Comparison of ENCODE assay signal across 1 fruit fly cellular context in genomic region chr3L:16046387-16047066, dm6.
TF ChIP-seq lines count a peak whose summit lies in the region.

No protein-coding gene starts in this region.

TF ChIP-seq in whole organism, embryonic, 481 proteins besides CTCF, POLR2A, EP300 and RAD21 (continued from another document):
- TF ChIP-seq grau (tag; optimal IDR thresholded peaks at IDR 0.05; lab: Kevin White, UChicago), result peak; percentile 16
- peak; percentile 28 for TF ChIP-seq CG15601 (tag; optimal IDR thresholded peaks at IDR 0.05; lab: Kevin White, UChicago)
- no peak for TF ChIP-seq CG17802 (tag; optimal IDR thresholded peaks at IDR 0.05; lab: Kevin White, UChicago)
- peak; percentile 26; the same call in 1 of the 2 replicates for TF ChIP-seq CG42726 (GFP tag; IDR thresholded peaks at IDR 0.05; lab: Robert Waterston, UW; ENCODE audit: partially characterized antibody)
- TF ChIP-seq cwo (GFP tag; optimal IDR thresholded peaks at IDR 0.05; lab: Kevin White, UChicago), result peak; percentile 15
- TF ChIP-seq CG17385 (GFP tag; optimal IDR thresholded peaks at IDR 0.05; lab: Kevin White, UChicago), result peak; percentile 1
- no peak for TF ChIP-seq PHDP (tag; optimal IDR thresholded peaks at IDR 0.05; lab: Kevin White, UChicago)
- 0 out of 4 replicates have a peak, but pooled peaks have one; percentile 20 for TF ChIP-seq Dll (GFP tag; IDR thresholded peaks at IDR 0.05; lab: Robert Waterston, UW; ENCODE audit: partially characterized antibody)
- peak; percentile 14 for TF ChIP-seq Dek (tag; optimal IDR thresholded peaks at IDR 0.05; lab: Kevin White, UChicago)
- peak; percentile 92 for TF ChIP-seq Med (GFP tag; lab: Kevin White, UChicago)
- TF ChIP-seq sug (tag; optimal IDR thresholded peaks at IDR 0.05; lab: Kevin White, UChicago), result peak; percentile 56
- peak; percentile 63 for TF ChIP-seq Rfx (GFP tag; IDR thresholded peaks at IDR 0.05; lab: Robert Waterston, UW)
- peak; percentile 47 for TF ChIP-seq CG12299 (tag; optimal IDR thresholded peaks at IDR 0.05; lab: Kevin White, UChicago)
- TF ChIP-seq NFAT (GFP tag; IDR thresholded peaks at IDR 0.05; lab: Robert Waterston, UW), result peak; percentile 65
- TF ChIP-seq ftz-f1 (GFP tag; optimal IDR thresholded peaks at IDR 0.05; lab: Kevin White, UChicago), result peak; percentile 75
- TF ChIP-seq CG17328 (GFP tag; IDR thresholded peaks at IDR 0.05; lab: Robert Waterston, UW), result peak; percentile 49; the same call in 1 of the 2 replicates
- TF ChIP-seq Dbx (GFP tag; IDR thresholded peaks at IDR 0.05; lab: Robert Waterston, UW), result peak; percentile 23; the same call in 2 of the 3 replicates
- 0 out of 2 replicates have a peak, but pooled peaks have one; percentile 6 for TF ChIP-seq ttk (GFP tag; IDR thresholded peaks at IDR 0.05; lab: Robert Waterston, UW)
- no peak for TF ChIP-seq CG30403 (GFP tag; optimal IDR thresholded peaks at IDR 0.05; lab: Kevin White, UChicago)
- peak; percentile 43 for TF ChIP-seq CG6854 (GFP tag; optimal IDR thresholded peaks at IDR 0.05; lab: Kevin White, UChicago)
- peak; percentile 17 for TF ChIP-seq NfI (GFP tag; optimal IDR thresholded peaks at IDR 0.05; lab: Kevin White, UChicago)
- TF ChIP-seq Dad (GFP tag; optimal IDR thresholded peaks at IDR 0.05; lab: Kevin White, UChicago), result no peak
- TF ChIP-seq tup (GFP tag; optimal IDR thresholded peaks at IDR 0.05; lab: Kevin White, UChicago), result no peak
- TF ChIP-seq CG34224 (GFP tag; IDR thresholded peaks at IDR 0.05; lab: Robert Waterston, UW; ENCODE audit: partially characterized antibody), result peak; percentile 54
- TF ChIP-seq CG11504 (tag; optimal IDR thresholded peaks at IDR 0.05; lab: Kevin White, UChicago), result peak; percentile 7
- peak; percentile 47 for TF ChIP-seq CG10431 (GFP tag; optimal IDR thresholded peaks at IDR 0.05; lab: Kevin White, UChicago)
- TF ChIP-seq CG2199 (GFP tag; IDR thresholded peaks at IDR 0.05; lab: Robert Waterston, UW), result peak; percentile 89
- TF ChIP-seq bcd (GFP tag; optimal IDR thresholded peaks at IDR 0.05; lab: Kevin White, UChicago), result no peak
- peak; percentile 44; the same call in 1 of the 2 replicates for TF ChIP-seq CG32532 (GFP tag; IDR thresholded peaks at IDR 0.05; lab: Robert Waterston, UW)
- peak; percentile 46 for TF ChIP-seq gro (GFP tag; optimal IDR thresholded peaks at IDR 0.05; lab: Kevin White, UChicago)
- peak; percentile 55 for TF ChIP-seq MTF-1 (GFP tag; optimal IDR thresholded peaks at IDR 0.05; lab: Kevin White, UChicago; ENCODE audit: borderline replicate concordance)
- peak; percentile 53 for TF ChIP-seq Hand (GFP tag; optimal IDR thresholded peaks at IDR 0.05; lab: Kevin White, UChicago)
- peak; percentile 36 for TF ChIP-seq CG31365 (tag; optimal IDR thresholded peaks at IDR 0.05; lab: Kevin White, UChicago)
- TF ChIP-seq CG6791 (GFP tag; IDR thresholded peaks at IDR 0.05; lab: Robert Waterston, UW; ENCODE audit: partially characterized antibody), result 0 out of 3 replicates have a peak, but pooled peaks have one; percentile 38
- TF ChIP-seq B-H2 (GFP tag; optimal IDR thresholded peaks at IDR 0.05; lab: Kevin White, UChicago), result peak; percentile 76
- TF ChIP-seq CG6765 (GFP tag; optimal IDR thresholded peaks at IDR 0.05; lab: Kevin White, UChicago), result peak; percentile 49
- peak; percentile 11 for TF ChIP-seq CG4707 (GFP tag; optimal IDR thresholded peaks at IDR 0.05; lab: Kevin White, UChicago)
- TF ChIP-seq CG10321 (GFP tag; IDR thresholded peaks at IDR 0.05; lab: Robert Waterston, UW), result 0 out of 2 replicates have a peak, but pooled peaks have one; percentile 10
- TF ChIP-seq sob (GFP tag; IDR thresholded peaks at IDR 0.05; lab: Robert Waterston, UW), result peak; percentile 67; the same call in 1 of the 2 replicates
- 0 out of 2 replicates have a peak, but pooled peaks have one; percentile 8 for TF ChIP-seq Awh (GFP tag; IDR thresholded peaks at IDR 0.05; lab: Robert Waterston, UW)
- TF ChIP-seq sens (GFP tag; lab: Kevin White, UChicago), result peak; percentile 89
- TF ChIP-seq CG11085 (GFP tag; IDR thresholded peaks at IDR 0.05; lab: Robert Waterston, UW), result no peak
- TF ChIP-seq mirr (GFP tag; optimal IDR thresholded peaks at IDR 0.05; lab: Kevin White, UChicago), result peak; percentile 85
- TF ChIP-seq row (GFP tag; IDR thresholded peaks at IDR 0.05; lab: Robert Waterston, UW), result peak; percentile 31; the same call in 1 of the 3 replicates
- peak; percentile 89 for TF ChIP-seq Jarid2 (GFP tag; optimal IDR thresholded peaks at IDR 0.05; lab: Kevin White, UChicago)
- TF ChIP-seq CG17361 (GFP tag; IDR thresholded peaks at IDR 0.05; lab: Robert Waterston, UW), result peak; percentile 0; the same call in 1 of the 3 replicates
- 0 out of 3 replicates have a peak, but pooled peaks have one; percentile 48 for TF ChIP-seq zfh1 (GFP tag; IDR thresholded peaks at IDR 0.05; lab: Robert Waterston, UW)
- peak; percentile 73 for TF ChIP-seq CG13894 (tag; optimal IDR thresholded peaks at IDR 0.05; lab: Kevin White, UChicago)
- peak; percentile 52 for TF ChIP-seq nau (GFP tag; optimal IDR thresholded peaks at IDR 0.05; lab: Kevin White, UChicago)
- TF ChIP-seq CG13296 (GFP tag; optimal IDR thresholded peaks at IDR 0.05; lab: Kevin White, UChicago), result peak; percentile 23
- TF ChIP-seq Fer3 (tag; optimal IDR thresholded peaks at IDR 0.05; lab: Kevin White, UChicago), result peak; percentile 40
- TF ChIP-seq CG32772 (GFP tag; IDR thresholded peaks at IDR 0.05; lab: Robert Waterston, UW), result peak; percentile 6; the same call in 1 of the 2 replicates
- TF ChIP-seq CG10543 (GFP tag; optimal IDR thresholded peaks at IDR 0.05; lab: Kevin White, UChicago), result peak; percentile 89
- TF ChIP-seq CG12769 (tag; optimal IDR thresholded peaks at IDR 0.05; lab: Kevin White, UChicago), result peak; percentile 78
- TF ChIP-seq CG13287 (GFP tag; IDR thresholded peaks at IDR 0.05; lab: Robert Waterston, UW; ENCODE audit: partially characterized antibody), result peak; percentile 10; the same call in 1 of the 2 replicates
- TF ChIP-seq CG12391 (tag; optimal IDR thresholded peaks at IDR 0.05; lab: Kevin White, UChicago), result peak; percentile 6
- peak; percentile 85 for TF ChIP-seq CG34376 (GFP tag; optimal IDR thresholded peaks at IDR 0.05; lab: Kevin White, UChicago)
- peak; percentile 66 for TF ChIP-seq rib (GFP tag; IDR thresholded peaks at IDR 0.05; lab: Robert Waterston, UW)
- no peak for TF ChIP-seq CG2129 (GFP tag; IDR thresholded peaks at IDR 0.05; lab: Robert Waterston, UW; ENCODE audit: partially characterized antibody)
- TF ChIP-seq CG17829 (tag; optimal IDR thresholded peaks at IDR 0.05; lab: Kevin White, UChicago), result peak; percentile 60
- TF ChIP-seq unpg (GFP tag; optimal IDR thresholded peaks at IDR 0.05; lab: Kevin White, UChicago), result peak; percentile 10
- TF ChIP-seq trem (tag; optimal IDR thresholded peaks at IDR 0.05; lab: Kevin White, UChicago), result no peak
- TF ChIP-seq pfk (GFP tag; optimal IDR thresholded peaks at IDR 0.05; lab: Kevin White, UChicago), result peak; percentile 18
- peak; percentile 48 for TF ChIP-seq D19A (tag; optimal IDR thresholded peaks at IDR 0.05; lab: Kevin White, UChicago)
- peak; percentile 94 for TF ChIP-seq bigmax (GFP tag; optimal IDR thresholded peaks at IDR 0.05; lab: Kevin White, UChicago)
- peak; percentile 53 for TF ChIP-seq cg (GFP tag; optimal IDR thresholded peaks at IDR 0.05; lab: Kevin White, UChicago)
- TF ChIP-seq CG11695 (GFP tag; IDR thresholded peaks at IDR 0.05; lab: Robert Waterston, UW), result no peak
- TF ChIP-seq vnd (GFP tag; IDR thresholded peaks at IDR 0.05; lab: Robert Waterston, UW; ENCODE audit: partially characterized antibody), result no peak
- no peak for TF ChIP-seq hth (optimal IDR thresholded peaks at IDR 0.05; lab: Kevin White, UChicago)
- TF ChIP-seq CG11398 (GFP tag; optimal IDR thresholded peaks at IDR 0.05; lab: Kevin White, UChicago), result peak; percentile 37
- peak; percentile 53; the same call in 1 of the 2 replicates for TF ChIP-seq CG14014 (GFP tag; IDR thresholded peaks at IDR 0.05; lab: Robert Waterston, UW)
- no peak for TF ChIP-seq CG16813 (GFP tag; IDR thresholded peaks at IDR 0.05; lab: Robert Waterston, UW; ENCODE audit: partially characterized antibody)
- no peak for TF ChIP-seq CG32767 (GFP tag; IDR thresholded peaks at IDR 0.05; lab: Robert Waterston, UW)
- no peak for TF ChIP-seq Dip2 (GFP tag; IDR thresholded peaks at IDR 0.05; lab: Robert Waterston, UW)
- peak; percentile 44; the same call in 1 of the 3 replicates for TF ChIP-seq CG34422 (GFP tag; IDR thresholded peaks at IDR 0.05; lab: Robert Waterston, UW)
- TF ChIP-seq scrt (GFP tag; optimal IDR thresholded peaks at IDR 0.05; lab: Kevin White, UChicago), result peak; percentile 8
- TF ChIP-seq CG2875 (GFP tag; optimal IDR thresholded peaks at IDR 0.05; lab: Kevin White, UChicago), result peak; percentile 5
- peak; percentile 89 for TF ChIP-seq CG8924 (tag; optimal IDR thresholded peaks at IDR 0.05; lab: Kevin White, UChicago)
- TF ChIP-seq CG4360 (GFP tag; IDR thresholded peaks at IDR 0.05; lab: Robert Waterston, UW), result peak; percentile 51
- peak; percentile 33 for TF ChIP-seq CrebB (tag; optimal IDR thresholded peaks at IDR 0.05; lab: Kevin White, UChicago)
- no peak for TF ChIP-seq Max (GFP tag; optimal IDR thresholded peaks at IDR 0.05; lab: Kevin White, UChicago)
- TF ChIP-seq CG2712 (tag; optimal IDR thresholded peaks at IDR 0.05; lab: Kevin White, UChicago), result peak; percentile 8
- peak; percentile 92 for TF ChIP-seq chm (GFP tag; IDR thresholded peaks at IDR 0.05; lab: Robert Waterston, UW)
- TF ChIP-seq sr (GFP tag; IDR thresholded peaks at IDR 0.05; lab: Robert Waterston, UW), result no peak
- TF ChIP-seq CG7745 (tag; optimal IDR thresholded peaks at IDR 0.05; lab: Kevin White, UChicago), result peak; percentile 37
- no peak for TF ChIP-seq CG5180 (GFP tag; optimal IDR thresholded peaks at IDR 0.05; lab: Kevin White, UChicago)
- TF ChIP-seq Asciz (GFP tag; optimal IDR thresholded peaks at IDR 0.05; lab: Kevin White, UChicago), result peak; percentile 11
- TF ChIP-seq sqz (GFP tag; optimal IDR thresholded peaks at IDR 0.05; lab: Kevin White, UChicago), result peak; percentile 86
- TF ChIP-seq chinmo (GFP tag; IDR thresholded peaks at IDR 0.05; lab: Robert Waterston, UW; ENCODE audit: partially characterized antibody), result peak; percentile 94
- TF ChIP-seq CG1603 (tag; optimal IDR thresholded peaks at IDR 0.05; lab: Kevin White, UChicago), result peak; percentile 19
- TF ChIP-seq CG12219 (GFP tag; optimal IDR thresholded peaks at IDR 0.05; lab: Kevin White, UChicago), result peak; percentile 34
- peak; percentile 22 for TF ChIP-seq fd64A (GFP tag; optimal IDR thresholded peaks at IDR 0.05; lab: Kevin White, UChicago)
- no peak for TF ChIP-seq Atf3 (GFP tag; optimal IDR thresholded peaks at IDR 0.05; lab: Kevin White, UChicago)
- TF ChIP-seq Scr (GFP tag; IDR thresholded peaks at IDR 0.05; lab: Robert Waterston, UW; ENCODE audit: partially characterized antibody), result no peak
- TF ChIP-seq CG12155 (GFP tag; optimal IDR thresholded peaks at IDR 0.05; lab: Kevin White, UChicago), result peak; percentile 91
- peak; percentile 7 for TF ChIP-seq CG15269 (tag; optimal IDR thresholded peaks at IDR 0.05; lab: Kevin White, UChicago)
- peak; percentile 6 for TF ChIP-seq zf30C (GFP tag; optimal IDR thresholded peaks at IDR 0.05; lab: Kevin White, UChicago)
- TF ChIP-seq caup (GFP tag; optimal IDR thresholded peaks at IDR 0.05; lab: Kevin White, UChicago; ENCODE audit: severe bottlenecking), result peak; percentile 65
- TF ChIP-seq lilli (GFP tag; optimal IDR thresholded peaks at IDR 0.05; lab: Kevin White, UChicago), result peak; percentile 25
- TF ChIP-seq crol (GFP tag; IDR thresholded peaks at IDR 0.05; lab: Robert Waterston, UW), result no peak
- TF ChIP-seq CG4328 (GFP tag; optimal IDR thresholded peaks at IDR 0.05; lab: Kevin White, UChicago), result peak; percentile 8
- peak; percentile 17 for TF ChIP-seq CG2678 (tag; optimal IDR thresholded peaks at IDR 0.05; lab: Kevin White, UChicago)
- 0 out of 2 replicates have a peak, but pooled peaks have one; percentile 7 for TF ChIP-seq CG1024 (GFP tag; IDR thresholded peaks at IDR 0.05; lab: Robert Waterston, UW)
- TF ChIP-seq HHEX (GFP tag; optimal IDR thresholded peaks at IDR 0.05; lab: Kevin White, UChicago), result peak; percentile 7
- peak; percentile 36; the same call in 1 of the 2 replicates for TF ChIP-seq CG14441 (GFP tag; IDR thresholded peaks at IDR 0.05; lab: Robert Waterston, UW)
- peak; percentile 16; the same call in 1 of the 2 replicates for TF ChIP-seq CG5953 (GFP tag; IDR thresholded peaks at IDR 0.05; lab: Robert Waterston, UW)
- TF ChIP-seq onecut (GFP tag; IDR thresholded peaks at IDR 0.05; lab: Robert Waterston, UW), result peak; percentile 67
- peak; percentile 38; the same call in 1 of the 2 replicates for TF ChIP-seq CG11247 (GFP tag; IDR thresholded peaks at IDR 0.05; lab: Robert Waterston, UW)
- TF ChIP-seq Bgb (GFP tag; IDR thresholded peaks at IDR 0.05; lab: Robert Waterston, UW; ENCODE audit: partially characterized antibody), result 0 out of 2 replicates have a peak, but pooled peaks have one; percentile 27
- peak; percentile 4 for TF ChIP-seq CG10267 (tag; optimal IDR thresholded peaks at IDR 0.05; lab: Kevin White, UChicago)
- TF ChIP-seq CG18599 (GFP tag; optimal IDR thresholded peaks at IDR 0.05; lab: Kevin White, UChicago), result peak; percentile 37
- peak; percentile 85 for TF ChIP-seq abd-A (tag; optimal IDR thresholded peaks at IDR 0.05; lab: Kevin White, UChicago)
- TF ChIP-seq Dp (GFP tag; optimal IDR thresholded peaks at IDR 0.05; lab: Kevin White, UChicago), result no peak
